Fruit fly (Drosophila melanogaster) whole organism, wandering third instar larva: ENCODE measurements around the gene CG42305.

Experiments used
- Abd-B ChIP-seq: fragments of >200 bp; optimal IDR thresholded peaks from 2 replicates; lab custom pipeline; 2017; ENCODE audit warnings: missing biosample characterization, missing genetic modification characterization
- lola ChIP-seq: fragments of >200 bp; optimal IDR thresholded peaks from 2 replicates; lab custom pipeline; 2017; ENCODE audit warnings: missing biosample characterization, missing genetic modification characterization
- psq ChIP-seq: fragments of 200-800 bp; sonication (Bioruptor generic); optimal IDR thresholded peaks from 3 replicates; lab custom pipeline; 2017; ENCODE audit warnings: missing biosample characterization, mild to moderate bottlenecking, missing genetic modification characterization, moderate library complexity

dm6 chr2L:18780911-18781545 is 31.4 kb upstream of the CG42305 start:
- TF ChIP-seq lola (GFP tag; lab: Kevin White, UChicago): no peak
- no peak for TF ChIP-seq psq (GFP tag; lab: Kevin White, UChicago)
- TF ChIP-seq Abd-B (GFP tag; lab: Kevin White, UChicago): no peak
